Worm (Caenorhabditis elegans) whole organism, young adult: ENCODE data around the gene gst-23.

Source experiments
- C06A6.2 ChIP-seq: fragments of 200-800 bp; sonication (Bioruptor generic); conservative IDR thresholded peaks from 2 replicates; pipeline ENCODE4 v1.3.6; 2022; ENCODE audit warnings: missing genetic modification characterization, missing compliant biosample characterization
- F22D6.2 ChIP-seq: sonication (generic microtip); optimal IDR thresholded peaks from 2 replicates; lab custom pipeline; 2016; ENCODE audit warnings: mild to moderate bottlenecking, missing genetic modification characterization, missing compliant biosample characterization
- F37B4.10 ChIP-seq: fragments of 200-800 bp; sonication (Bioruptor generic); IDR thresholded peaks from 2 replicates; pipeline ENCODE4 v1.3.6; 2022; ENCODE audit warnings: missing genetic modification characterization, missing compliant biosample characterization
- F49E8.2 ChIP-seq: sonication (generic microtip); optimal IDR thresholded peaks from 3 replicates; lab custom pipeline; 2017; ENCODE audit warnings: missing genetic modification characterization, mild to moderate bottlenecking, missing compliant biosample characterization, antibody characterized with exemption, moderate library complexity; ENCODE audit not compliant: insufficient read depth
- F57A8.1 ChIP-seq: fragments of 200-800 bp; sonication (Bioruptor generic); optimal IDR thresholded peaks from 2 replicates; lab custom pipeline; 2018; ENCODE audit warnings: mild to moderate bottlenecking, missing genetic modification characterization, moderate library complexity, missing compliant biosample characterization
- F57C9.4 ChIP-seq: sonication (generic microtip); optimal IDR thresholded peaks from 2 replicates; lab custom pipeline; 2017; ENCODE audit warnings: mild to moderate bottlenecking, missing genetic modification characterization, missing compliant biosample characterization
- T26A5.8 ChIP-seq: sonication (generic microtip); optimal IDR thresholded peaks from 2 replicates; lab custom pipeline; 2016; ENCODE audit warnings: missing genetic modification characterization, missing compliant biosample characterization
- Y67H2A.10 ChIP-seq: fragments of 200-800 bp; sonication (Bioruptor generic); conservative IDR thresholded peaks from 2 replicates; pipeline ENCODE4 v1.3.6; 2022; ENCODE audit warnings: missing genetic modification reagents, missing genetic modification characterization, missing compliant biosample characterization
- Y95B8A.8 ChIP-seq: fragments of 200-800 bp; sonication (Bioruptor generic); IDR thresholded peaks from 2 replicates; pipeline ENCODE4 v1.3.6; 2022; ENCODE audit warnings: missing genetic modification reagents, missing genetic modification characterization, missing compliant biosample characterization
- bed-1 ChIP-seq: fragments of 200-800 bp; sonication (Bioruptor generic); IDR thresholded peaks from 2 replicates; pipeline ENCODE4 v1.3.6; 2022; ENCODE audit warnings: missing genetic modification reagents, missing genetic modification characterization, missing compliant biosample characterization
- bed-2 ChIP-seq: fragments of 200-800 bp; sonication (Bioruptor generic); IDR thresholded peaks from 2 replicates; pipeline ENCODE4 v1.3.6; 2022; ENCODE audit warnings: missing genetic modification reagents, missing genetic modification characterization, missing compliant biosample characterization
- ccch-3 ChIP-seq: fragments of 200-800 bp; sonication (Bioruptor generic); optimal IDR thresholded peaks from 2 replicates; lab custom pipeline; 2018; ENCODE audit warnings: mild to moderate bottlenecking, missing genetic modification characterization, missing compliant biosample characterization
- cebp-1 ChIP-seq, 2 experiments: fragments of 200-800 bp in 1 of 2; sonication (Bioruptor generic) in 1 of 2; sonication (generic microtip) in 1 of 2; IDR thresholded peaks in 1 of 2; optimal IDR thresholded peaks in 1 of 2; 2 replicates each; pipeline versions ENCODE4 v1.3.6 to Lab custom; 2017 to 2022; ENCODE audit warnings: missing compliant biosample characterization in 2 of 2, missing genetic modification characterization in 2 of 2, mild to moderate bottlenecking in 1 of 2, missing genetic modification reagents in 1 of 2, moderate library complexity in 1 of 2
- ceh-79 ChIP-seq: sonication (generic microtip); optimal IDR thresholded peaks from 2 replicates; lab custom pipeline; 2017; ENCODE audit warnings: mild to moderate bottlenecking, missing genetic modification characterization, missing compliant biosample characterization
- ceh-91 ChIP-seq: fragments of 200-800 bp; sonication (Bioruptor generic); IDR thresholded peaks from 2 replicates; pipeline ENCODE4 v1.3.6; 2022; ENCODE audit warnings: missing genetic modification reagents, missing genetic modification characterization, missing compliant biosample characterization
- die-1 ChIP-seq: sonication (generic microtip); optimal IDR thresholded peaks from 2 replicates; lab custom pipeline; 2016; ENCODE audit warnings: missing genotype, mild to moderate bottlenecking, missing genetic modification characterization, missing compliant biosample characterization
- dox-1 ChIP-seq: fragments of 200-800 bp; sonication (Bioruptor generic); IDR thresholded peaks from 2 replicates; pipeline ENCODE4 v1.3.6; 2022; ENCODE audit warnings: missing genetic modification reagents, missing genetic modification characterization, missing compliant biosample characterization
- dpff-1 ChIP-seq: sonication (generic microtip); optimal IDR thresholded peaks from 2 replicates; lab custom pipeline; 2017; ENCODE audit warnings: mild to moderate bottlenecking, missing genetic modification characterization, missing compliant biosample characterization
- egl-18 ChIP-seq: fragments of 200-800 bp; sonication (Bioruptor generic); IDR thresholded peaks from 2 replicates; pipeline ENCODE4 v1.3.6; 2022; ENCODE audit warnings: missing genetic modification reagents, missing genetic modification characterization, missing compliant biosample characterization
- egrh-3 ChIP-seq: fragments of 200-800 bp; sonication (Bioruptor generic); IDR thresholded peaks from 2 replicates; pipeline ENCODE4 v1.3.6; 2022; ENCODE audit warnings: missing genetic modification reagents, missing genetic modification characterization, missing compliant biosample characterization
- ekl-4 ChIP-seq: fragments of 200-800 bp; sonication (Bioruptor generic); IDR thresholded peaks from 2 replicates; pipeline ENCODE4 v1.3.6; 2022; ENCODE audit warnings: missing genetic modification reagents, missing genetic modification characterization, missing compliant biosample characterization
- hlh-26 ChIP-seq: fragments of 200-800 bp; sonication (Bioruptor generic); conservative IDR thresholded peaks from 2 replicates; pipeline ENCODE4 v1.3.6; 2022; ENCODE audit warnings: missing genetic modification reagents, missing genetic modification characterization, missing compliant biosample characterization
- hmg-1.2 ChIP-seq: fragments of 200-800 bp; sonication (Bioruptor generic); IDR thresholded peaks from 2 replicates; pipeline ENCODE4 v1.3.6; 2022; ENCODE audit warnings: missing genetic modification reagents, missing genetic modification characterization, missing compliant biosample characterization
- hmg-20 ChIP-seq: fragments of 200-800 bp; sonication (Bioruptor generic); IDR thresholded peaks from 2 replicates; pipeline ENCODE4 v1.3.6; 2022; ENCODE audit warnings: missing genetic modification reagents, missing genetic modification characterization, missing compliant biosample characterization
- hsf-1 ChIP-seq: fragments of 200-800 bp; sonication (Bioruptor generic); IDR thresholded peaks from 2 replicates; pipeline ENCODE4 v1.3.6; 2022; ENCODE audit warnings: missing genetic modification reagents, missing genetic modification characterization, missing compliant biosample characterization
- lag-1 ChIP-seq: fragments of 200-800 bp; sonication (Bioruptor generic); IDR thresholded peaks from 2 replicates; pipeline ENCODE4 v1.3.6; 2022; ENCODE audit warnings: missing genetic modification reagents, missing genetic modification characterization, missing compliant biosample characterization
- lin-35 ChIP-seq, 3 experiments: fragments of 150-350 bp in 2 of 3; sonication (generic microtip) in 1 of 3; optimal IDR thresholded peaks; 2 replicates each; lab custom pipeline; 2014 to 2018; ENCODE audit warnings: missing biosample characterization in 3 of 3, missing genetic modification characterization in 3 of 3, missing genetic modification reagents in 3 of 3
- lin-54 ChIP-seq: fragments of 200-800 bp; sonication (Bioruptor generic); optimal IDR thresholded peaks from 2 replicates; lab custom pipeline; 2018; ENCODE audit warnings: mild to moderate bottlenecking, missing genetic modification characterization, missing compliant biosample characterization
- madf-3 ChIP-seq: fragments of 200-800 bp; sonication (Bioruptor generic); IDR thresholded peaks from 2 replicates; pipeline ENCODE4 v1.3.6; 2022; ENCODE audit warnings: missing genetic modification reagents, missing genetic modification characterization, missing compliant biosample characterization
- mcd-1 ChIP-seq: fragments of 200-800 bp; sonication (Bioruptor generic); IDR thresholded peaks from 2 replicates; pipeline ENCODE4 v1.3.6; 2022; ENCODE audit warnings: missing genetic modification reagents, missing genetic modification characterization, missing compliant biosample characterization
- mxl-1 ChIP-seq: sonication (generic microtip); optimal IDR thresholded peaks from 2 replicates; lab custom pipeline; 2016; ENCODE audit warnings: missing genetic modification characterization, missing compliant biosample characterization
- nfyb-1 ChIP-seq: fragments of 200-800 bp; sonication (Bioruptor generic); IDR thresholded peaks from 2 replicates; pipeline ENCODE4 v1.3.6; 2022; ENCODE audit warnings: missing genetic modification reagents, missing genetic modification characterization, missing compliant biosample characterization
- nhr-80 ChIP-seq: sonication (generic microtip); optimal IDR thresholded peaks from 2 replicates; lab custom pipeline; 2016; ENCODE audit warnings: missing genetic modification characterization, missing compliant biosample characterization
- repo-1 ChIP-seq: sonication (generic microtip); optimal IDR thresholded peaks from 2 replicates; lab custom pipeline; 2017; ENCODE audit warnings: mild to moderate bottlenecking, missing genetic modification characterization, missing compliant biosample characterization
- rpc-1 ChIP-seq, 2 experiments: fragments of 150-350 bp in 1 of 2; sonication (generic microtip) in 1 of 2; optimal IDR thresholded peaks; 2 replicates each; lab custom pipeline; 2014 to 2018; ENCODE audit warnings: missing biosample characterization in 1 of 2, missing genetic modification characterization in 1 of 2, missing genetic modification reagents in 1 of 2, missing genotype in 1 of 2
- sdz-38 ChIP-seq: sonication (generic microtip); optimal IDR thresholded peaks from 2 replicates; lab custom pipeline; 2016; ENCODE audit warnings: missing genotype, missing genetic modification characterization, missing compliant biosample characterization
- sea-2 ChIP-seq: fragments of 200-800 bp; sonication (Bioruptor generic); IDR thresholded peaks from 2 replicates; pipeline ENCODE4 v1.3.6; 2022; ENCODE audit warnings: missing genetic modification characterization, missing compliant biosample characterization
- snpc-1.3 ChIP-seq: sonication (generic microtip); optimal IDR thresholded peaks from 2 replicates; lab custom pipeline; 2017; ENCODE audit warnings: missing genetic modification characterization, mild to moderate bottlenecking, missing compliant biosample characterization, antibody characterized with exemption, moderate library complexity, missing genotype, missing genetic modification reagents; ENCODE audit not compliant: insufficient read depth
- ztf-28 ChIP-seq: fragments of 200-800 bp; sonication (Bioruptor generic); IDR thresholded peaks from 2 replicates; pipeline ENCODE4 v1.3.6; 2022; ENCODE audit warnings: missing genetic modification reagents, missing genetic modification characterization, missing compliant biosample characterization

Gene gst-23

ce11 chrV:3242984-3243383 is at the start of gene gst-23:
TSS of gene gst-23 (plus strand) at chrV:3243284.
- TF ChIP-seq bed-2 (GFP tag; lab: Robert Waterston, UW) = no peak
- TF ChIP-seq rpc-1 (optimal IDR thresholded peaks at IDR 0.05; lab: Kevin White, UChicago) = no peak
- no peak for TF ChIP-seq rpc-1 (tag; optimal IDR thresholded peaks at IDR 0.05; lab: Kevin White, UChicago)
- TF ChIP-seq T26A5.8 (tag; lab: Kevin White, UChicago) = no peak
- TF ChIP-seq sea-2 (GFP tag; lab: Robert Waterston, UW) = no peak
- TF ChIP-seq ceh-79 (tag; lab: Kevin White, UChicago) = no peak
- TF ChIP-seq dpff-1 (tag; lab: Kevin White, UChicago) = no peak
- TF ChIP-seq hlh-26 (GFP tag; lab: Robert Waterston, UW) = no peak
- no peak for TF ChIP-seq egrh-3

DNA sequence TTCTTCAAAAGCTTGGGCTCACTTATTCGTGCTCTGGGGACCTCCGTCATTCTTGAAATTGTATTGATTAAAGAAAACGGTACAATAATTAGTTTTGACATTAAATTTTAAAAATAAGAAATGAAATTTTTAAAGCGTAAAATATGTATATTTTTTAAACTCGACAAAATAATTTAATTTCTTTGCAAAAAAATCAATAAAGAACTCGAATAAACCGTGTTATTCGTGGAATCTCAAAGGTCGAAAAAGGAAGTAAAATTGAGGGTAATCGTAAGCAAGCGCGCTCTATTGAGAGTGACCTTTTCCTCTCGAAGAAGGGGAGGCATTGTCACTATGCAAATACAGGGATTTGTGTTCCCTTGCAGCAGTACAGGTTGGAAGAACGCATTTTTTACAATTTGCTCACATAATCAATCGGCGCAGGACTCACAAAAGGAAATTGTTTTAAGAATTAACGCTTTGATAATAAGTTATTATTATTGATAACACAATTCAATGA is 48.1 kb upstream of the gst-23 start, which contains the start of gene Y73C8B.2:
Gene Y73C8B.2 (minus strand): TSS at position 51 of the 499 bp plus-strand sequence.
- TF ChIP-seq repo-1 (tag; lab: Kevin White, UChicago) = no peak
- TF ChIP-seq nhr-80 = peak; percentile 8
- TF ChIP-seq mcd-1 (GFP tag; lab: Robert Waterston, UW) = peak; percentile 73

- TF ChIP-seq lin-54 (GFP tag; lab: Kevin White, UChicago) = no peak
- TF ChIP-seq F57A8.1 (GFP tag; lab: Kevin White, UChicago) = no peak
- peak; percentile 66; the same call in 1 of the 2 replicates for TF ChIP-seq nfyb-1 (GFP tag; lab: Robert Waterston, UW)
Measured at ce11 chrV:3195814-3196213, 47.3 kb upstream of the gst-23 start.

DNA sequence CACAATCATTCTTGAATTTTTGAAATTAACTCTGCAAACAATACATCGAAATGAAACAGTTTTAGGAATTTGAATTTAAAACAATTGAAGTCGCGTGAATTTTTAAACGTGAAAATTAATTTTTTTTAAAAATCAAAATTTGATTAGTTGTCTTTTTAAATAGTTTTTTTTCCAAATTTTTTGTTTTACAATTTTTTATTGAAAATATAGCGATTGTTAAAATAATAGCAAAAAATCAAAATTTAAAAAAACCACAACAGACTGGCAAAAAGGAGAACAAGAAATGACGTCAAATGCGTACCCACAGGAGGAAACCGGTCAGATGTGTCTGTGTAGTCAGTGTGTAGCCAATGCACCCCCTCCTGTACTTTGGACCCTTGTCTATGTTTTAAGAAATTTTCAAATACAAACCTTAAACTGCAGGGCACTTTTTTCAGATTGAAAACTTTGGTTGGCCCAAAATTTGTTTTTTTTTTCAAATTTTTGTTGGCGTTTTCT is 46.2 kb upstream of the gst-23 start, which contains the start of the genes Y73C8B.1 and Y73C8B.5:
Gene Y73C8B.1 (minus strand): TSS at position 51 of the 498 bp plus-strand sequence.
Gene Y73C8B.5 (plus strand): TSS at position 437 of the 498 bp plus-strand sequence.
- no peak for TF ChIP-seq madf-3 (GFP tag; lab: Robert Waterston, UW)
- TF ChIP-seq cebp-1 (GFP tag; IDR thresholded peaks at IDR 0.05; lab: Robert Waterston, UW) = no peak
- TF ChIP-seq cebp-1 (tag; optimal IDR thresholded peaks at IDR 0.05; lab: Kevin White, UChicago) = peak; percentile 2
- TF ChIP-seq, all 124 proteins: peak for 1

DNA sequence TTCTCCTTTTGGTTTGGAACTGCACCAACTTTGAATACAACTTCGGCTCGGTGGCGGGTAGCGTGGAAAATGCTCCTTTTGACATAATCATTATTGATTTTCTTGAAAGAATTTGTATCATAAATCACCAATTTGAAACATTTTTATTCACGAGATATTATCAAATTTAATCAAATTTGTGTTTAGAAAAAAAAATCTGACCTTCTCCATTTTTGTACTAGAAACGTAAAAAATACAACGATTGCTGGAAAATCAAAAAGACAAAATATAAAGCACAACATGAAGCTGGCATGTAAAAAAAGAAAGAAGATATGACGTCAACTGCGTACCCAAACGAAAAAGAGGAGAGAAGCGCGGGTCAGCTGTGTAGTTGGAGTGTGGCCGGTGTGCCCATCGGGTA is 42.8 kb upstream of the gst-23 start, which contains the start of gene K08D9.4:
Gene K08D9.4 (minus strand): TSS at position 101 of the 400 bp plus-strand sequence.
- TF ChIP-seq ekl-4 (GFP tag; lab: Robert Waterston, UW) (no peak), mxl-1 (tag; lab: Kevin White, UChicago) (no peak), sdz-38 (tag; lab: Kevin White, UChicago) (no peak), Y67H2A.10 (GFP tag; lab: Robert Waterston, UW) (no peak), ztf-28 (GFP tag; lab: Robert Waterston, UW) (no peak), Y95B8A.8 (no peak), F37B4.10 (GFP tag; lab: Robert Waterston, UW) (no peak), hsf-1 (GFP tag; lab: Robert Waterston, UW) (no peak), lag-1 (no peak), die-1 (tag; lab: Kevin White, UChicago) (no peak)

DNA sequence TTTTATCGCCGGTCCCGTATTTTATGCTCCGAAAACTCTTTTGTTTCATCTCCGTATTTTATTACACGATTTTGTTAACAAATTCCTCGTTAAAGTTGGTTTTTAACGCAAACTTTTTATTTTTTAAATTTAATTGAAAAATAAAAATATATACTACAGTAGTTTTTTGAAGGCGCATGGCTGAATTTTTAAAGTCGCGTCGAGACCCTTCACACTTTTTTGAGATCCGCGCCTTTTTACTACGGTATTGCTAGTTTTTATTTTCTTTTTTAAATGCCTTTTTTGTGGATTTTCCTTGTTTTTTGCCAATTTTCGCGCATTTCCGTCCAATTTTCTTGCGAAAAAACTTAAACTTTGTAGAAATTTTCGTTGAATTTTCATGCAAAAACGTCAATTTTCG is 38.7 kb upstream of the gst-23 start:
- 0 out of 2 replicates have a peak, but pooled peaks have one; percentile 12 for TF ChIP-seq hmg-1.2 (GFP tag; lab: Robert Waterston, UW)
- TF ChIP-seq F57C9.4 (tag; lab: Kevin White, UChicago) = no peak
- no peak for TF ChIP-seq F49E8.2 (tag; lab: Kevin White, UChicago)
- peak in 1 of 3 experiments; percentile 33 for TF ChIP-seq lin-35 (GFP tag; optimal IDR thresholded peaks at IDR 0.05; lab: Kevin White, UChicago)
- TF ChIP-seq repo-1 (tag; lab: Kevin White, UChicago) = no peak
- no peak for TF ChIP-seq egl-18 (GFP tag; lab: Robert Waterston, UW)
- no peak for TF ChIP-seq C06A6.2 (GFP tag; lab: Robert Waterston, UW)
- TF ChIP-seq dox-1 = peak; percentile 48; the same call in 1 of the 2 replicates
- TF ChIP-seq hmg-20 (GFP tag; lab: Robert Waterston, UW) = no peak
- no peak for TF ChIP-seq bed-1 (GFP tag; lab: Robert Waterston, UW)
- no peak for TF ChIP-seq F22D6.2 (tag; lab: Kevin White, UChicago)
- no peak for TF ChIP-seq snpc-1.3
- TF ChIP-seq ceh-91 = peak; percentile 68; the same call in 1 of the 2 replicates
- no peak for TF ChIP-seq ccch-3 (GFP tag; lab: Kevin White, UChicago)
